Fruit fly (Drosophila melanogaster): ENCODE measurements around the gene CG5498.

CG5498 gene

DNA sequence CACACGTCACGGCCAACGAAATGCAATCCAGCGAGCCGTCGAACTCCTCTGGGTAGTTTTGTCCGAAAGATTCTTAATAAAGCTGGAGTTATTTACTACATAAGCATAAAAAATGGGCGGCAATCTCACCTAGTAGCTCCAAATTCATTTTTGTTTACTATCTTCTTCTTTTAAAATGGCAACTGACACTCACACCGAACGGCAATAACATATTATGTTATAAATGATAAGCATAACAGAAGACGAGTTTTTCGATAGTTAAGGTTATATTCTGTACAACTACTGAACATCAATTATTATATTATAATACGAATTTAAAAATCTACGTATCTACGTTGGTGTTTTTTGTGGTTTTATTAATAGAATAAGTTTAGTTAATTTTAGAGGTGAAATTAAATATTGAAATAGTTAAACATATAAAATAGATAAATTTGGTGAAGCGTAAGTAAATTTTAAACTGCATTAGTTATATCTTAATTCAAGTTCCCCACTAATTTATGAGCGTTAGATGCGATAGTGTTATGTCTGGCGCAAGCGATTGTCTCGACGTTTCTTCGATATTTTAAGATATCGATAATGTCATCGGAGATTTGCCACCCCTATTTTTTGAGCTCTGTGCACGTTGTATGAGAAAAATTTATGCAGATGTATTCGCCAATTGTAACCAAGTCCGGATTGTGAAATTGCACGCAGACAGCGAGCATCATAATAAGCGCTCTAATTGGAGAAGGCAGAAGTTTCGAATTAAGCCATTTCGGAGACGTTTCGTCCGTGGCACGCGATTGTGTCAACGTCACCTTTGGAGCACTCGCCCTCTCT, 35.9 kb downstream of the CG5498 start, which contains the start of the genes Rbbp5 and eRF1:
TSS of gene Rbbp5 (minus strand) at position 181 of the 819 bp plus-strand sequence.
TSS of gene eRF1 (plus strand) at position 594 of the 819 bp plus-strand sequence.
- TF ChIP-seq Dfd (GFP tag; optimal IDR thresholded peaks at IDR 0.05) (no peak), psq (GFP tag; optimal IDR thresholded peaks at IDR 0.05) (peak; percentile 74), rgr (GFP tag; optimal IDR thresholded peaks at IDR 0.05) (peak; percentile 71), HLH106 (tag; optimal IDR thresholded peaks at IDR 0.05) (peak; percentile 81), Hnf4 (GFP tag; optimal IDR thresholded peaks at IDR 0.05) (peak; percentile 82), woc (GFP tag; optimal IDR thresholded peaks at IDR 0.05) (peak; percentile 80), dsf (GFP tag; optimal IDR thresholded peaks at IDR 0.05; ENCODE audit: borderline replicate concordance) (peak; percentile 48), Abd-B (GFP tag; optimal IDR thresholded peaks at IDR 0.05) (no peak), Hr78 (GFP tag; optimal IDR thresholded peaks at IDR 0.05) (no peak), Myc (optimal IDR thresholded peaks at IDR 0.05) (peak; percentile 4), jim (GFP tag; optimal IDR thresholded peaks at IDR 0.05) (peak; percentile 42), dmrt93B (GFP tag; optimal IDR thresholded peaks at IDR 0.05) (no peak), ey (GFP tag; optimal IDR thresholded peaks at IDR 0.05) (peak; percentile 60), pan (optimal IDR thresholded peaks at IDR 0.05) (no peak), h (GFP tag; optimal IDR thresholded peaks at IDR 0.05) (peak; percentile 71), dl (GFP tag; optimal IDR thresholded peaks at IDR 0.05; ENCODE audit: insufficient read depth in 1 of 2, partially characterized antibody in 2 of 2) (no peak), tai (GFP tag; optimal IDR thresholded peaks at IDR 0.05) (peak; percentile 84), OdsH (GFP tag; optimal IDR thresholded peaks at IDR 0.05) (peak; percentile 72), CrebA (GFP tag; optimal IDR thresholded peaks at IDR 0.05; ENCODE audit: borderline replicate concordance) (no peak), Sp1 (GFP tag; optimal IDR thresholded peaks at IDR 0.05) (peak; percentile 75), N (GFP tag; optimal IDR thresholded peaks at IDR 0.05) (no peak), br (GFP tag; optimal IDR thresholded peaks at IDR 0.05) (peak; percentile 45), fru (GFP tag; optimal IDR thresholded peaks at IDR 0.05) (peak; percentile 71), Rel (GFP tag; optimal IDR thresholded peaks at IDR 0.05) (no peak), Rel (tag; optimal IDR thresholded peaks at IDR 0.05) (no peak), Jra (GFP tag; optimal IDR thresholded peaks at IDR 0.05) (peak; percentile 82), Mio (GFP tag; optimal IDR thresholded peaks at IDR 0.05) (no peak), usp (GFP tag; optimal IDR thresholded peaks at IDR 0.05) (no peak), lola (GFP tag; optimal IDR thresholded peaks at IDR 0.05) (no peak), Dif (GFP tag; optimal IDR thresholded peaks at IDR 0.05; ENCODE audit: partially characterized antibody) (no peak), Vsx2 (GFP tag; optimal IDR thresholded peaks at IDR 0.05; ENCODE audit: partially characterized antibody) (no peak), foxo (GFP tag; optimal IDR thresholded peaks at IDR 0.05) (peak in 1 of 2 experiments; percentile 86), Hr83 (GFP tag; optimal IDR thresholded peaks at IDR 0.05; ENCODE audit: poor library complexity, severe bottlenecking) (peak; percentile 70), CG9705 (GFP tag; optimal IDR thresholded peaks at IDR 0.05) (peak; percentile 39), GATAd (GFP tag; optimal IDR thresholded peaks at IDR 0.05) (no peak), sage (GFP tag; optimal IDR thresholded peaks at IDR 0.05) (peak; percentile 54), brk (GFP tag; optimal IDR thresholded peaks at IDR 0.05) (peak; percentile 83), sv (GFP tag; optimal IDR thresholded peaks at IDR 0.05) (peak; percentile 83), CG32264 (GFP tag; optimal IDR thresholded peaks at IDR 0.05) (no peak)

- TF ChIP-seq Hnf4 (GFP tag; optimal IDR thresholded peaks at IDR 0.05) (no peak), brk (GFP tag; optimal IDR thresholded peaks at IDR 0.05) (no peak)
Observed at dm6 chr3L:20342334-20342733, 41.6 kb downstream of the CG5498 start, which contains the start of gene Spn77Bc. Gene Spn77Bc (plus strand): TSS chr3L:20342634.

Data from whole organism, wandering third instar larva.